Fruit fly (Drosophila melanogaster) whole organism, wandering third instar larva: ENCODE data around the gene Sod1.

Experiments used
- HLH106 ChIP-seq: fragments of 200-800 bp; optimal IDR thresholded peaks from 3 replicates; lab custom pipeline; 2019; ENCODE audit warnings: missing biosample characterization, mild to moderate bottlenecking, missing genetic modification characterization, moderate library complexity
- OdsH ChIP-seq: fragments of 200-800 bp; sonication (Bioruptor generic); optimal IDR thresholded peaks from 2 replicates; lab custom pipeline; 2016; ENCODE audit warnings: missing biosample characterization, mild to moderate bottlenecking, missing genetic modification characterization

DNA sequence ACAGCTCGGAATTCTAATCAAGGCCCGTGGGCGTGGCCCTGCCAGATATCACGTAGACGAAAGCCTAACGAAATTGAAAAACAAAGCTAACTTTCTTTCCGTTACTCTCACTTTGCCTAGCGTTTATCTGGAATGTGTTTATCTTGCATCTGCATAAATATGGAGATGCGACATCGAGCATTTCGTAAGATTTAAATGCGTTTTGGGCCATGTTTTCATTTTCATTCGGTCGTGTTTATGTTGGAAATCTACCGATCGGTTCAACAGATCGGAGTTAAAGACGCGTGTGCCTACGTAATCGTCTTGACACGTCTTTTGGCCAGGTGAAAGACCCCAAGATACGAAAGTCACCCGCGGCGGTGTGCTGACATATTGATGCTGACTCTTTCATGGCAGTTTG is 34.1 kb upstream of the Sod1 start:
- TF ChIP-seq OdsH (GFP tag; lab: Kevin White, UChicago) (no peak), HLH106 (tag; lab: Kevin White, UChicago) (no peak)
